Worm (Caenorhabditis elegans) whole organism, early embryonic: ENCODE measurements around the gene Y53C12A.6.

Experiments used
- F13C5.2 ChIP-seq: sonication (generic microtip); optimal IDR thresholded peaks from 2 replicates; lab custom pipeline; 2017; ENCODE audit warnings: mild to moderate bottlenecking, missing genetic modification characterization, inconsistent platforms, missing compliant biosample characterization
- ama-1 ChIP-seq: fragments of 150-350 bp; optimal IDR thresholded peaks from 2 replicates; lab custom pipeline; 2014
- ceh-13 ChIP-seq: fragments of 200-800 bp; sonication (Bioruptor generic); optimal IDR thresholded peaks from 2 replicates; lab custom pipeline; 2018; ENCODE audit warnings: mild to moderate bottlenecking, missing genetic modification characterization, missing compliant biosample characterization
- ceh-36 ChIP-seq: sonication (generic microtip); optimal IDR thresholded peaks from 2 replicates; lab custom pipeline; 2016; ENCODE audit warnings: missing genetic modification characterization, inconsistent platforms, missing compliant biosample characterization
- flt-1 ChIP-seq: fragments of 200-800 bp; sonication (Bioruptor generic); IDR thresholded peaks from 2 replicates; pipeline ENCODE4 v1.3.6; 2022; ENCODE audit warnings: missing genetic modification characterization, missing compliant biosample characterization
- hmg-4 ChIP-seq: fragments of 200-800 bp; sonication (Bioruptor generic); optimal IDR thresholded peaks from 2 replicates; lab custom pipeline; 2018; ENCODE audit warnings: mild to moderate bottlenecking, missing genetic modification characterization, missing compliant biosample characterization
- pes-1 ChIP-seq: fragments of 200-800 bp; sonication (Bioruptor generic); IDR thresholded peaks from 2 replicates; pipeline ENCODE4 v1.3.6; 2022; ENCODE audit warnings: missing genetic modification reagents, missing genetic modification characterization, missing compliant biosample characterization
- tra-4 ChIP-seq: sonication (generic microtip); optimal IDR thresholded peaks from 2 replicates; lab custom pipeline; 2017; ENCODE audit warnings: missing genetic modification characterization, missing compliant biosample characterization

- no peak for TF ChIP-seq pes-1 (GFP tag; lab: Robert Waterston, UW)
- no peak for TF ChIP-seq ama-1
- TF ChIP-seq F13C5.2, result no peak
- TF ChIP-seq ceh-13 (GFP tag; lab: Kevin White, UChicago), result no peak
- TF ChIP-seq hmg-4, result no peak
- no peak for TF ChIP-seq tra-4
- TF ChIP-seq flt-1 (GFP tag; lab: Robert Waterston, UW), result no peak
- no peak for TF ChIP-seq ceh-36
Measured at ce11 chrII:9674678-9675077, 43.1 kb downstream of the Y53C12A.6 start, which contains the start of gene arc-1.
